Worm (Caenorhabditis elegans) whole organism, late embryonic: ENCODE measurements around the gene F18C5.9.

ENCODE experiments used
- C38D4.7 ChIP-seq: fragments of 200-800 bp; sonication (Bioruptor generic); optimal IDR thresholded peaks from 2 replicates; lab custom pipeline; 2018; ENCODE audit warnings: mild to moderate bottlenecking, missing genetic modification characterization, moderate library complexity, missing compliant biosample characterization
- F13H6.1 ChIP-seq: sonication (generic microtip); optimal IDR thresholded peaks from 2 replicates; lab custom pipeline; 2016; ENCODE audit warnings: missing genetic modification characterization, missing compliant biosample characterization
- K02D7.2 ChIP-seq: sonication (generic microtip); optimal IDR thresholded peaks from 2 replicates; lab custom pipeline; 2017; ENCODE audit warnings: mild to moderate bottlenecking, missing genetic modification characterization, missing compliant biosample characterization
- K09A11.1 ChIP-seq: sonication (generic microtip); optimal IDR thresholded peaks from 2 replicates; lab custom pipeline; 2017; ENCODE audit warnings: antibody characterized with exemption, mild to moderate bottlenecking, missing genetic modification characterization, missing compliant biosample characterization; ENCODE audit not compliant: insufficient read depth
- Y22D7AL.16 ChIP-seq: sonication (generic microtip); optimal IDR thresholded peaks from 2 replicates; lab custom pipeline; 2016; ENCODE audit warnings: missing genetic modification characterization, missing compliant biosample characterization
- ahr-1 ChIP-seq: sonication (generic microtip); optimal IDR thresholded peaks from 2 replicates; lab custom pipeline; 2016; ENCODE audit warnings: missing genetic modification characterization, missing compliant biosample characterization
- ceh-14 ChIP-seq: sonication (generic microtip); optimal IDR thresholded peaks from 2 replicates; lab custom pipeline; 2016; ENCODE audit warnings: missing genotype, missing genetic modification characterization, missing compliant biosample characterization
- ceh-19 ChIP-seq: fragments of 200-800 bp; sonication (Bioruptor generic); optimal IDR thresholded peaks from 2 replicates; lab custom pipeline; 2018; ENCODE audit warnings: mild to moderate bottlenecking, missing genetic modification characterization, missing compliant biosample characterization
- ceh-22 ChIP-seq: sonication (generic microtip); optimal IDR thresholded peaks from 2 replicates; lab custom pipeline; 2017; ENCODE audit warnings: missing biosample characterization, missing genetic modification characterization
- ceh-30 ChIP-seq: fragments of 150-350 bp; optimal IDR thresholded peaks from 2 replicates; lab custom pipeline; 2014; ENCODE audit warnings: missing biosample characterization, missing genetic modification characterization
- ceh-31 ChIP-seq: sonication (generic microtip); optimal IDR thresholded peaks from 2 replicates; lab custom pipeline; 2016; ENCODE audit warnings: missing genetic modification characterization, missing compliant biosample characterization
- ceh-34 ChIP-seq: sonication (generic microtip); optimal IDR thresholded peaks from 2 replicates; lab custom pipeline; 2016; ENCODE audit warnings: mild to moderate bottlenecking, missing genetic modification characterization, missing compliant biosample characterization
- ceh-48 ChIP-seq: sonication (generic microtip); optimal IDR thresholded peaks from 2 replicates; lab custom pipeline; 2016; ENCODE audit warnings: missing genetic modification characterization, inconsistent platforms, missing compliant biosample characterization
- ceh-6 ChIP-seq: fragments of 200-800 bp; sonication (Bioruptor generic); optimal IDR thresholded peaks from 2 replicates; lab custom pipeline; 2018; ENCODE audit warnings: mild to moderate bottlenecking, missing genetic modification characterization, missing compliant biosample characterization
- ceh-9 ChIP-seq: sonication (generic microtip); optimal IDR thresholded peaks from 2 replicates; lab custom pipeline; 2016; ENCODE audit warnings: mild to moderate bottlenecking, missing genetic modification characterization, inconsistent platforms, missing compliant biosample characterization
- che-1 ChIP-seq: sonication (generic microtip); optimal IDR thresholded peaks from 2 replicates; lab custom pipeline; 2016; ENCODE audit warnings: mild to moderate bottlenecking, missing genetic modification characterization, missing compliant biosample characterization
- dmd-4 ChIP-seq: sonication (generic microtip); optimal IDR thresholded peaks from 2 replicates; lab custom pipeline; 2016; ENCODE audit warnings: borderline replicate concordance, missing genetic modification characterization, missing compliant biosample characterization
- dve-1 ChIP-seq: sonication (generic microtip); optimal IDR thresholded peaks from 2 replicates; lab custom pipeline; 2017; ENCODE audit warnings: antibody characterized with exemption, mild to moderate bottlenecking, missing genetic modification characterization, missing compliant biosample characterization
- elt-2 ChIP-seq: sonication (generic microtip); optimal IDR thresholded peaks from 2 replicates; lab custom pipeline; 2016; ENCODE audit warnings: missing genetic modification reagents, missing genetic modification characterization, missing compliant biosample characterization
- elt-4 ChIP-seq: sonication (generic microtip); optimal IDR thresholded peaks from 2 replicates; lab custom pipeline; 2016; ENCODE audit warnings: missing genetic modification characterization, missing compliant biosample characterization
- fax-1 ChIP-seq: sonication (generic microtip); optimal IDR thresholded peaks from 2 replicates; lab custom pipeline; 2016; ENCODE audit warnings: missing genotype, missing genetic modification characterization, missing compliant biosample characterization
- fkh-10 ChIP-seq: fragments of 150-350 bp; optimal IDR thresholded peaks from 2 replicates; lab custom pipeline; 2014; ENCODE audit warnings: missing biosample characterization, missing genetic modification reagents, missing genetic modification characterization
- fkh-6 ChIP-seq: sonication (generic microtip); optimal IDR thresholded peaks from 2 replicates; lab custom pipeline; 2016; ENCODE audit warnings: missing genetic modification characterization, missing compliant biosample characterization
- gmeb-2 ChIP-seq: sonication (generic microtip); optimal IDR thresholded peaks from 2 replicates; lab custom pipeline; 2016; ENCODE audit warnings: missing genetic modification characterization, inconsistent platforms, missing compliant biosample characterization
- hlh-13 ChIP-seq: fragments of 200-800 bp; sonication (Bioruptor generic); optimal IDR thresholded peaks from 2 replicates; lab custom pipeline; 2018; ENCODE audit warnings: mild to moderate bottlenecking, missing genetic modification characterization, missing compliant biosample characterization
- hlh-15 ChIP-seq: sonication (generic microtip); optimal IDR thresholded peaks from 2 replicates; lab custom pipeline; 2016; ENCODE audit warnings: missing genetic modification characterization, missing compliant biosample characterization
- hlh-30 ChIP-seq: sonication (generic microtip); optimal IDR thresholded peaks from 2 replicates; lab custom pipeline; 2017; ENCODE audit warnings: antibody characterized with exemption, missing genetic modification characterization, missing compliant biosample characterization; ENCODE audit not compliant: insufficient read depth
- hlh-6 ChIP-seq: sonication (generic microtip); optimal IDR thresholded peaks from 2 replicates; lab custom pipeline; 2016; ENCODE audit warnings: missing genotype, missing genetic modification characterization, missing compliant biosample characterization
- hlh-8 ChIP-seq: sonication (generic microtip); optimal IDR thresholded peaks from 2 replicates; lab custom pipeline; 2016; ENCODE audit warnings: missing genotype, missing genetic modification characterization, missing compliant biosample characterization
- lim-6 ChIP-seq: sonication (generic microtip); optimal IDR thresholded peaks from 2 replicates; lab custom pipeline; 2016; ENCODE audit warnings: missing genetic modification characterization, missing compliant biosample characterization
- madf-2 ChIP-seq: sonication (generic microtip); optimal IDR thresholded peaks from 2 replicates; lab custom pipeline; 2017; ENCODE audit warnings: missing genetic modification characterization, missing compliant biosample characterization
- mec-3 ChIP-seq: sonication (generic microtip); optimal IDR thresholded peaks from 2 replicates; lab custom pipeline; 2016; ENCODE audit warnings: borderline replicate concordance, missing genetic modification characterization, missing compliant biosample characterization
- nhr-11 ChIP-seq: fragments of 150-350 bp; optimal IDR thresholded peaks from 2 replicates; lab custom pipeline; 2014; ENCODE audit warnings: missing biosample characterization, missing genetic modification characterization
- pha-2 ChIP-seq: sonication (generic microtip); optimal IDR thresholded peaks from 2 replicates; lab custom pipeline; 2017; ENCODE audit warnings: mild to moderate bottlenecking, missing genetic modification characterization, missing compliant biosample characterization
- pqm-1 ChIP-seq: sonication (generic microtip); optimal IDR thresholded peaks from 2 replicates; lab custom pipeline; 2016; ENCODE audit warnings: missing genetic modification characterization, missing compliant biosample characterization
- pros-1 ChIP-seq: fragments of 150-350 bp; optimal IDR thresholded peaks from 2 replicates; lab custom pipeline; 2014; ENCODE audit warnings: missing biosample characterization, missing genetic modification reagents, missing genetic modification characterization
- sdc-2 ChIP-seq: sonication (generic microtip); optimal IDR thresholded peaks from 2 replicates; lab custom pipeline; 2016; ENCODE audit warnings: missing genotype, missing genetic modification characterization, missing compliant biosample characterization
- sox-4 ChIP-seq: sonication (generic microtip); optimal IDR thresholded peaks from 2 replicates; lab custom pipeline; 2017; ENCODE audit warnings: mild to moderate bottlenecking, missing genetic modification characterization, inconsistent platforms, missing compliant biosample characterization
- tbx-2 ChIP-seq: sonication (generic microtip); optimal IDR thresholded peaks from 2 replicates; lab custom pipeline; 2016; ENCODE audit warnings: missing genetic modification characterization, missing compliant biosample characterization
- tbx-7 ChIP-seq: sonication (generic microtip); optimal IDR thresholded peaks from 2 replicates; lab custom pipeline; 2016; ENCODE audit warnings: missing genotype, missing genetic modification characterization, missing compliant biosample characterization
- ttx-3 ChIP-seq: sonication (generic microtip); optimal IDR thresholded peaks from 2 replicates; lab custom pipeline; 2016; ENCODE audit warnings: missing genetic modification reagents, missing genetic modification characterization, missing compliant biosample characterization
- unc-3 ChIP-seq, 2 experiments: fragments of 200-800 bp in 1 of 2; sonication (Bioruptor generic) in 1 of 2; sonication (generic microtip) in 1 of 2; conservative IDR thresholded peaks in 1 of 2; optimal IDR thresholded peaks in 1 of 2; 2 replicates each; pipeline versions ENCODE4 v1.3.6 to Lab custom; 2016 to 2022; ENCODE audit warnings: missing compliant biosample characterization in 2 of 2, missing genetic modification characterization in 2 of 2, missing genetic modification reagents in 1 of 2

F18C5.9 gene

DNA sequence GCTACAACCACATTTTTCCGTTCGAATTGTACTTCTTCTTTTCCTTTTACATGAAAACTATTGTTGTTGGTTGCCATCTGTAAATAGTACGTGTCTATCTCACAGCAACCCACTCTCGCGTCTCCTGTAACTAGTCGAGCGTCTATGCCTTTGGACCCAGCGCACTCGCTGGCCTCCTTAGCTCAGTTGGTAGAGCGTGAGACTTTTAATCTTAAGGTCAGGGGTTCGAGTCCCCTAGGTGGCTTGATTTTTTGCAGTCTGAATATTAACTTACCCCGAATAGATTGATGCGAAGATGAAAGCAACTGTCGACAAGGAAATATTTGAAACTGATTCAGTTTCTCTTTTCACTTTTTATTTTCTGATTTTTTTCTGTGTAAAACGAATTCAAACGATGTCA, 1.9 kb upstream of the F18C5.9 start, which contains the start of gene mpz-3 (continued):
- no peak for TF ChIP-seq tbx-7 (tag; lab: Kevin White, UChicago)
- no peak for TF ChIP-seq K09A11.1 (tag; lab: Kevin White, UChicago)
- TF ChIP-seq sox-4 (tag; lab: Kevin White, UChicago): peak; percentile 37
- peak; percentile 42 for TF ChIP-seq ceh-6 (GFP tag; lab: Kevin White, UChicago)
- TF ChIP-seq gmeb-2 (tag; lab: Kevin White, UChicago): no peak
- TF ChIP-seq dve-1: peak; percentile 30
- TF ChIP-seq fkh-10 (GFP tag; lab: Kevin White, UChicago): no peak
- peak; percentile 10 for TF ChIP-seq ceh-34 (tag; lab: Kevin White, UChicago)
- no peak for TF ChIP-seq madf-2 (tag; lab: Kevin White, UChicago)
- peak; percentile 32 for TF ChIP-seq Y22D7AL.16 (tag; lab: Kevin White, UChicago)
- peak; percentile 8 for TF ChIP-seq C38D4.7 (GFP tag; lab: Kevin White, UChicago)
- no peak for TF ChIP-seq F13H6.1 (tag; lab: Kevin White, UChicago)
- TF ChIP-seq hlh-13 (GFP tag; lab: Kevin White, UChicago): no peak
- no peak for TF ChIP-seq hlh-30 (tag; lab: Kevin White, UChicago)
- no peak for TF ChIP-seq ceh-14 (tag; lab: Kevin White, UChicago)
- no peak for TF ChIP-seq nhr-11
- no peak for TF ChIP-seq lim-6
- peak; percentile 36 for TF ChIP-seq ceh-19 (GFP tag; lab: Kevin White, UChicago)
- TF ChIP-seq hlh-6 (tag; lab: Kevin White, UChicago): peak; percentile 47
- TF ChIP-seq elt-2 (tag; lab: Kevin White, UChicago): peak; percentile 49
- peak; percentile 60; the same call in 1 of the 2 replicates for TF ChIP-seq unc-3 (GFP tag; conservative IDR thresholded peaks at IDR 0.05; lab: Robert Waterston, UW)
- TF ChIP-seq unc-3 (tag; optimal IDR thresholded peaks at IDR 0.05; lab: Kevin White, UChicago): peak; percentile 5
- TF ChIP-seq, all 69 proteins: peak for 24

DNA sequence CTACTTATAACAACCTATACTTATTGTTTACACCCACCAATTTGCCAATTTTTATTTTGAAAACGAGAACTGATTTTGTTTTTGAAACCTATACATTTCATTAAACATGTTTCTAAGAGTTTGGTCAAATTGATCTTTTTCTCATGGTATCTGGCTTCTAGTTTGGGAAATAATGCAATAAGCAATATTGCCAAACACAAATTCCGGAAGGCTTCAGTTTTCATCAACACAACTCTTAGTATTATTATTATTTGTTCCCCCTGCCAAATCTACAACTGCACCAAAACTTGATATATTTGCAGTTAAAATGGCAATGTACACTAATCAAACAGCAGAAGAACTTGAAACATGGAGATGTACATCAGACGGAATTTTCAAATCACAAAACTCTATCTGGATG, 1.8 kb downstream of the F18C5.9 start, which contains the start of gene sra-27:
TSS of gene sra-27 (plus strand) at position 301 of the 400 bp plus-strand sequence.
- TF ChIP-seq fax-1 (tag; lab: Kevin White, UChicago): no peak
- TF ChIP-seq sdc-2 (tag; lab: Kevin White, UChicago): no peak
- no peak for TF ChIP-seq ceh-9 (tag; lab: Kevin White, UChicago)
- no peak for TF ChIP-seq unc-3 (GFP tag; conservative IDR thresholded peaks at IDR 0.05; lab: Robert Waterston, UW)
- no peak for TF ChIP-seq unc-3 (tag; optimal IDR thresholded peaks at IDR 0.05; lab: Kevin White, UChicago)
- no peak for TF ChIP-seq tbx-2 (tag; lab: Kevin White, UChicago)
- no peak for TF ChIP-seq hlh-8 (tag; lab: Kevin White, UChicago)
- TF ChIP-seq elt-2 (tag; lab: Kevin White, UChicago): no peak
- TF ChIP-seq Y22D7AL.16 (tag; lab: Kevin White, UChicago): no peak
- no peak for TF ChIP-seq ttx-3 (tag; lab: Kevin White, UChicago)
- TF ChIP-seq ceh-6 (GFP tag; lab: Kevin White, UChicago): no peak
- no peak for TF ChIP-seq K02D7.2 (tag; lab: Kevin White, UChicago)

DNA sequence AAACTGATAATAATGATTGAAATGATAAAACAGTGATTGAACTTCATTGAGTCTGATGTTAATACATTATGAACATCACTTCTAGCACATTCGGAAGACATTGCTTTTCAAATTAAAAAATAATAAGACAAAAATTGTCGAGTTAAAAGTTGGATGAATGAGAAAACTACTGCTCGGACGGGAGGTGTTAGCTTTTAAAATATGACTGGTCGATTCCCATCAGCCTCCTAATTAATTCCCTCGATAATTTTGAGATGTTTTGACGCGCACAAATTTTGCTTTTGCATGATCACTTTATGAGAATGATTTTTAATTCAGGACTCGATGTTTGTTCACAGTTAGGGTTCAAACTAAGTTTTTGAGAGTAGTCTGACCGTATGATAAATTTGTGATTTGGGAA, 6.7 kb downstream of the F18C5.9 start, which contains the start of gene sra-28:
TSS of gene sra-28 (minus strand) at position 101 of the 400 bp plus-strand sequence.
- TF ChIP-seq pha-2 (no peak), pqm-1 (tag; lab: Kevin White, UChicago) (no peak), ceh-31 (tag; lab: Kevin White, UChicago) (no peak), gmeb-2 (tag; lab: Kevin White, UChicago) (no peak), elt-4 (no peak), ceh-48 (tag; lab: Kevin White, UChicago) (no peak), dve-1 (no peak), hlh-30 (tag; lab: Kevin White, UChicago) (no peak), ahr-1 (tag; lab: Kevin White, UChicago) (no peak)

DNA sequence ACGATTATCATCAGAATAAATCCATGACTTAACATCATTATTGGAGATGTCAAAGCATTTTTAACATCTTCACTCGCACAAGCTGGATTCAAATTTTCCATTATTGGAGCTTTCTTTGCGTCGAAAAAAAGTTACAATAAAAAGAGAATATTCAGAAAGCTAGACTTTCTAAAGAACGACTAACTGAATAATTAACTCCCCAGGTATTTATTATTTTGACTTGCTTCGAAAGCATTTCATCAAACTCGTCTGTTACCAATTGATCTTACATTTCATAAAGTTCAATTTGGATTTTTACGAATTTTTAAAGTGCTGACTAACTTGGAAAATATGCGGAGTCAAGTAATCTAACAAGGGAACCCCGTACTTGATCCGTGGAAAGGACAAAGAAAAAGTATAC, 8.7 kb downstream of the F18C5.9 start, which contains the start of gene sra-29:
TSS of gene sra-29 (minus strand) at position 101 of the 400 bp plus-strand sequence.
- TF ChIP-seq nhr-11: no peak
- no peak for TF ChIP-seq ceh-22 (tag; lab: Kevin White, UChicago)
- TF ChIP-seq pros-1: no peak
- no peak for TF ChIP-seq hlh-30 (tag; lab: Kevin White, UChicago)
- no peak for TF ChIP-seq che-1
- no peak for TF ChIP-seq C38D4.7 (GFP tag; lab: Kevin White, UChicago)
- no peak for TF ChIP-seq dmd-4 (tag; lab: Kevin White, UChicago)
- TF ChIP-seq mec-3 (tag; lab: Kevin White, UChicago): no peak
- no peak for TF ChIP-seq ceh-48 (tag; lab: Kevin White, UChicago)
- no peak for TF ChIP-seq ttx-3 (tag; lab: Kevin White, UChicago)
- TF ChIP-seq ceh-30 (tag; lab: Kevin White, UChicago): no peak
- no peak for TF ChIP-seq dve-1
- no peak for TF ChIP-seq hlh-15 (tag; lab: Kevin White, UChicago)
- no peak for TF ChIP-seq fkh-6 (tag; lab: Kevin White, UChicago)
